Fruit fly (Drosophila melanogaster): ENCODE data around the gene CG3719.

Gene CG3719

dm6 chrX:1388148-1388703 is 7.9 kb upstream of the CG3719 start (continued):
- TF ChIP-seq disco-r (GFP tag; optimal IDR thresholded peaks at IDR 0.05) = no peak
- TF ChIP-seq grn (GFP tag; optimal IDR thresholded peaks at IDR 0.05) = no peak
- no peak for TF ChIP-seq CG1024 (GFP tag; IDR thresholded peaks at IDR 0.05)
- TF ChIP-seq CG18599 (GFP tag; optimal IDR thresholded peaks at IDR 0.05) = no peak
- TF ChIP-seq CG6683 (GFP tag; optimal IDR thresholded peaks at IDR 0.05) = no peak
- TF ChIP-seq CG6765 (GFP tag; optimal IDR thresholded peaks at IDR 0.05) = no peak
- TF ChIP-seq croc (GFP tag; conservative IDR thresholded peaks at IDR 0.05) = no peak
- TF ChIP-seq jing (GFP tag; optimal IDR thresholded peaks at IDR 0.05) = no peak
- no peak for TF ChIP-seq CG11560 (tag; IDR thresholded peaks at IDR 0.05)
- TF ChIP-seq gro (GFP tag; optimal IDR thresholded peaks at IDR 0.05) = no peak
- TF ChIP-seq dan (GFP tag; IDR thresholded peaks at IDR 0.05) = no peak
- no peak for TF ChIP-seq Asciz (GFP tag; optimal IDR thresholded peaks at IDR 0.05)
- TF ChIP-seq C15 (GFP tag; IDR thresholded peaks at IDR 0.05) = no peak
- TF ChIP-seq CG12071 (GFP tag; optimal IDR thresholded peaks at IDR 0.05) = no peak
- TF ChIP-seq eve (GFP tag; optimal IDR thresholded peaks at IDR 0.05) = no peak
- peak; percentile 52 for TF ChIP-seq kni (GFP tag; optimal IDR thresholded peaks at IDR 0.05)
- peak; percentile 51 for TF ChIP-seq Adf1 (GFP tag; IDR thresholded peaks at IDR 0.05)
- TF ChIP-seq CG11093 (GFP tag; IDR thresholded peaks at IDR 0.05) = no peak
- peak; percentile 58 for TF ChIP-seq ci (GFP tag; IDR thresholded peaks at IDR 0.05)
- no peak for TF ChIP-seq ewg (GFP tag; optimal IDR thresholded peaks at IDR 0.05)
- TF ChIP-seq Hand (GFP tag; optimal IDR thresholded peaks at IDR 0.05) = no peak
- peak; percentile 8 for TF ChIP-seq Ets65A (GFP tag)
- TF ChIP-seq CG18476 (GFP tag; optimal IDR thresholded peaks at IDR 0.05) = no peak
- no peak for TF ChIP-seq Nf-YB (GFP tag; optimal IDR thresholded peaks at IDR 0.05)
- no peak for TF ChIP-seq luna (GFP tag; optimal IDR thresholded peaks at IDR 0.05)
- no peak for TF ChIP-seq Hr78 (GFP tag; optimal IDR thresholded peaks at IDR 0.05)
- TF ChIP-seq emc (GFP tag; optimal IDR thresholded peaks at IDR 0.05) = no peak
- no peak for TF ChIP-seq Chrac-16 (GFP tag; optimal IDR thresholded peaks at IDR 0.05)
- no peak for TF ChIP-seq CG16813 (GFP tag; IDR thresholded peaks at IDR 0.05; ENCODE audit: partially characterized antibody)
- no peak for TF ChIP-seq CG12769 (tag; optimal IDR thresholded peaks at IDR 0.05)
- no peak for TF ChIP-seq p53 (GFP tag; optimal IDR thresholded peaks at IDR 0.05)
- TF ChIP-seq CG3847 (GFP tag; IDR thresholded peaks at IDR 0.05) = no peak
- no peak for TF ChIP-seq sima (GFP tag; optimal IDR thresholded peaks at IDR 0.05)
- TF ChIP-seq da (GFP tag; optimal IDR thresholded peaks at IDR 0.05) = no peak
- TF ChIP-seq CG1647 (GFP tag; optimal IDR thresholded peaks at IDR 0.05) = no peak
- no peak for TF ChIP-seq btn (GFP tag; optimal IDR thresholded peaks at IDR 0.05)
- no peak for TF ChIP-seq wor (GFP tag; IDR thresholded peaks at IDR 0.05)
- TF ChIP-seq D (optimal IDR thresholded peaks at IDR 0.05) = no peak
- no peak for TF ChIP-seq D (GFP tag; optimal IDR thresholded peaks at IDR 0.05)
- no peak for TF ChIP-seq CG7271 (tag; optimal IDR thresholded peaks at IDR 0.05)
- no peak for TF ChIP-seq trem (tag; optimal IDR thresholded peaks at IDR 0.05)
- no peak for TF ChIP-seq Antp (GFP tag; optimal IDR thresholded peaks at IDR 0.05)
- no peak for TF ChIP-seq Xbp1 (GFP tag; optimal IDR thresholded peaks at IDR 0.05)
- peak; percentile 73 for TF ChIP-seq scrt (GFP tag; optimal IDR thresholded peaks at IDR 0.05)
- TF ChIP-seq CG11695 (GFP tag; IDR thresholded peaks at IDR 0.05) = no peak
- TF ChIP-seq Meics (GFP tag; optimal IDR thresholded peaks at IDR 0.05) = no peak
- no peak for TF ChIP-seq CG2202 (tag; optimal IDR thresholded peaks at IDR 0.05)
- no peak for TF ChIP-seq Poxn (GFP tag; IDR thresholded peaks at IDR 0.05)
- TF ChIP-seq HmgD (GFP tag; optimal IDR thresholded peaks at IDR 0.05) = no peak
- TF ChIP-seq dpn (GFP tag; optimal IDR thresholded peaks at IDR 0.05) = no peak
- TF ChIP-seq phol (tag; optimal IDR thresholded peaks at IDR 0.05) = no peak
- TF ChIP-seq CG6254 (GFP tag; optimal IDR thresholded peaks at IDR 0.05) = peak; percentile 3

All from whole organism, embryonic.